Fruit fly (Drosophila melanogaster): ENCODE results near the gene sisA.

DNA sequence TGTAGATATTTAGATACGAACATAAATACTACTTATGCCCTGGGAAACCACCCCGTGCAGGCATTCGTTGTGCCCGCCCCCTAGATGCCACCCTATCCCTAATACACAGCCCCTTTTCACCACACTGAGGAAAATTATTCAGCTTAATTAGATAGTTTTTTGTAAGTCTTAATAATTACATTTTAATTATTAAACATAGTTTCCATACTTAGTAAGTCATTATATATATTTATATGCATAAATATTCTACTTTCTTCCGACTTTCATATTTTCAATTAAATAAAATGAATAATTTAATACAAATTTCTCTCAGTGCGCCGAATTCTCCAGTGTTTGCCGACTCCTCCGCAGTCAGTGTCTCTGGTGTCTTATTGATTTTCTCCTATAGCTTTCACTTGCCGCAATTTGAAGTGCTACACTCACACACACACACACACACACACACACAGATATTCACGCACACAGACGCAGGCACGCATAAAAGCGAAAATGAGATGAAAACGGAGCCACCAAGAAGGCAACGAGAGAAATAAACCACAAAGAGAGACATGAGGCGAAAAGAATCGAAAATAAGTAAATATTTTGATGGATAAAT, 26.6 kb downstream of the sisA start:
- TF ChIP-seq CG8478 (optimal IDR thresholded peaks at IDR 0.05) (no peak), CTCF (optimal IDR thresholded peaks at IDR 0.05) (no peak)

Measured in S2 (cell line).